ENCODE assay signal across 4 worm cellular contexts in genomic region chrX:12664987-12665451, ce11.
TF ChIP-seq lines count a peak whose summit lies in the region.

No protein-coding gene starts in this region.

TF ChIP-seq in whole organism, L2 larva, 48 proteins besides CTCF, POLR2A, EP300 and RAD21 (continued from another document):
- peak in 1 of 2 experiments; percentile 51 for TF ChIP-seq lsy-2 (tag; optimal IDR thresholded peaks at IDR 0.05; lab: Kevin White, UChicago)
- TF ChIP-seq lin-13 (GFP tag; optimal IDR thresholded peaks at IDR 0.05; lab: Kevin White, UChicago) = peak; percentile 80
- TF ChIP-seq nhr-25 (tag; optimal IDR thresholded peaks at IDR 0.05; lab: Kevin White, UChicago) = peak; percentile 4
- TF ChIP-seq zag-1 (tag; optimal IDR thresholded peaks at IDR 0.05; lab: Kevin White, UChicago) = peak; percentile 25
- TF ChIP-seq nhr-10 (tag; optimal IDR thresholded peaks at IDR 0.05; lab: Kevin White, UChicago) = no peak
- no peak for TF ChIP-seq R02D3.7 (tag; optimal IDR thresholded peaks at IDR 0.05; lab: Kevin White, UChicago)
- TF ChIP-seq ztf-4 (tag; optimal IDR thresholded peaks at IDR 0.05; lab: Kevin White, UChicago) = no peak
- no peak for TF ChIP-seq peb-1 (tag; optimal IDR thresholded peaks at IDR 0.05; lab: Kevin White, UChicago)
- no peak for TF ChIP-seq alr-1 (tag; optimal IDR thresholded peaks at IDR 0.05; lab: Kevin White, UChicago)
- TF ChIP-seq ceh-16 (tag; optimal IDR thresholded peaks at IDR 0.05; lab: Kevin White, UChicago) = no peak
- TF ChIP-seq crh-2 (tag; optimal IDR thresholded peaks at IDR 0.05; lab: Kevin White, UChicago) = peak; percentile 57
- no peak for TF ChIP-seq ztf-11 (tag; optimal IDR thresholded peaks at IDR 0.05; lab: Kevin White, UChicago)
- TF ChIP-seq unc-62 (GFP tag; optimal IDR thresholded peaks at IDR 0.05; lab: Kevin White, UChicago) = no peak
- TF ChIP-seq nhr-21 (tag; optimal IDR thresholded peaks at IDR 0.05; lab: Kevin White, UChicago) = peak; percentile 73
- TF ChIP-seq mab-5 (tag; optimal IDR thresholded peaks at IDR 0.05; lab: Kevin White, UChicago) = peak; percentile 22
- TF ChIP-seq sem-4 (tag; optimal IDR thresholded peaks at IDR 0.05; lab: Kevin White, UChicago) = peak; percentile 40
- TF ChIP-seq nhr-6 (tag; optimal IDR thresholded peaks at IDR 0.05; lab: Kevin White, UChicago) = peak; percentile 45
- TF ChIP-seq unc-39 (tag; optimal IDR thresholded peaks at IDR 0.05; lab: Kevin White, UChicago) = no peak
- peak; percentile 72 for TF ChIP-seq fos-1 (tag; optimal IDR thresholded peaks at IDR 0.05; lab: Kevin White, UChicago)
- TF ChIP-seq ZK546.5 (tag; optimal IDR thresholded peaks at IDR 0.05; lab: Kevin White, UChicago) = no peak
- peak; percentile 37 for TF ChIP-seq blmp-1 (tag; optimal IDR thresholded peaks at IDR 0.05; lab: Kevin White, UChicago; ENCODE audit: insufficient read depth)
- no peak for TF ChIP-seq elt-3 (tag; optimal IDR thresholded peaks at IDR 0.05; lab: Kevin White, UChicago)
- peak; percentile 63 for TF ChIP-seq unc-55 (GFP tag; optimal IDR thresholded peaks at IDR 0.05; lab: Kevin White, UChicago)
- TF ChIP-seq dmd-4 (tag; optimal IDR thresholded peaks at IDR 0.05; lab: Kevin White, UChicago) = no peak
- peak; percentile 60 for TF ChIP-seq lin-11 (tag; optimal IDR thresholded peaks at IDR 0.05; lab: Kevin White, UChicago)

TF ChIP-seq in whole organism, L4 larva, 104 proteins besides CTCF, POLR2A, EP300 and RAD21 (continued from another document and continues in another):
- TF ChIP-seq aly-2 (tag; optimal IDR thresholded peaks at IDR 0.05; lab: Kevin White, UChicago) = no peak
- TF ChIP-seq gei-8 (GFP tag; optimal IDR thresholded peaks at IDR 0.05; lab: Kevin White, UChicago) = peak; percentile 92
- peak; percentile 70 for TF ChIP-seq dmd-6 (GFP tag; IDR thresholded peaks at IDR 0.05; lab: Robert Waterston, UW)
- TF ChIP-seq nhr-28 (tag; optimal IDR thresholded peaks at IDR 0.05; lab: Kevin White, UChicago) = peak; percentile 45
- TF ChIP-seq fos-1 (tag; optimal IDR thresholded peaks at IDR 0.05; lab: Kevin White, UChicago) = no peak
- TF ChIP-seq nhr-42 (GFP tag; IDR thresholded peaks at IDR 0.05; lab: Robert Waterston, UW) = peak; percentile 86
- TF ChIP-seq zfp-3 (GFP tag; conservative IDR thresholded peaks at IDR 0.05; lab: Robert Waterston, UW) = peak; percentile 58; the same call in 1 of the 2 replicates
- TF ChIP-seq mes-2 (tag; optimal IDR thresholded peaks at IDR 0.05; lab: Kevin White, UChicago; ENCODE audit: poor library complexity, severe bottlenecking) = peak; percentile 85
- TF ChIP-seq F10B5.3 (tag; optimal IDR thresholded peaks at IDR 0.05; lab: Kevin White, UChicago) = peak; percentile 59
- TF ChIP-seq ceh-32 (tag; optimal IDR thresholded peaks at IDR 0.05; lab: Kevin White, UChicago; ENCODE audit: poor library complexity) = no peak
- peak; percentile 42 for TF ChIP-seq dpl-1 (GFP tag; optimal IDR thresholded peaks at IDR 0.05; lab: Kevin White, UChicago)
- TF ChIP-seq Y105C5A.15 (GFP tag; IDR thresholded peaks at IDR 0.05; lab: Robert Waterston, UW) = peak; percentile 97
- peak; percentile 82 for TF ChIP-seq nhr-48 (tag; optimal IDR thresholded peaks at IDR 0.05; lab: Kevin White, UChicago)
- TF ChIP-seq F37D6.2 (tag; optimal IDR thresholded peaks at IDR 0.05; lab: Kevin White, UChicago) = peak; percentile 75
- TF ChIP-seq nhr-25 (tag; optimal IDR thresholded peaks at IDR 0.05; lab: Kevin White, UChicago; ENCODE audit: borderline replicate concordance, insufficient read depth) = no peak
- no peak for TF ChIP-seq pqm-1 (tag; optimal IDR thresholded peaks at IDR 0.05; lab: Kevin White, UChicago)
- TF ChIP-seq nhr-6 (tag; optimal IDR thresholded peaks at IDR 0.05; lab: Kevin White, UChicago) = peak; percentile 32
- TF ChIP-seq ZK546.5 (tag; optimal IDR thresholded peaks at IDR 0.05; lab: Kevin White, UChicago) = no peak
- TF ChIP-seq ceh-44 (GFP tag; IDR thresholded peaks at IDR 0.05; lab: Robert Waterston, UW) = peak; percentile 94
- peak; percentile 80 for TF ChIP-seq lin-38 (GFP tag; IDR thresholded peaks at IDR 0.05; lab: Robert Waterston, UW)
- TF ChIP-seq ctbp-1 (GFP tag; IDR thresholded peaks at IDR 0.05; lab: Robert Waterston, UW) = peak; percentile 94
- TF ChIP-seq lin-39 (tag; optimal IDR thresholded peaks at IDR 0.05; lab: Kevin White, UChicago) = no peak
- peak; percentile 90 for TF ChIP-seq nhr-102 (tag; optimal IDR thresholded peaks at IDR 0.05; lab: Kevin White, UChicago)
- peak; percentile 65 for TF ChIP-seq Y5F2A.4 (GFP tag; optimal IDR thresholded peaks at IDR 0.05; lab: Kevin White, UChicago)
- peak; percentile 83 for TF ChIP-seq nhr-111 (GFP tag; optimal IDR thresholded peaks at IDR 0.05; lab: Kevin White, UChicago)
- no peak for TF ChIP-seq egl-27 (tag; optimal IDR thresholded peaks at IDR 0.05; lab: Kevin White, UChicago)
- TF ChIP-seq nhr-77 (tag; optimal IDR thresholded peaks at IDR 0.05; lab: Kevin White, UChicago) = no peak
- TF ChIP-seq zag-1 (tag; optimal IDR thresholded peaks at IDR 0.05; lab: Kevin White, UChicago) = no peak
- TF ChIP-seq ceh-82 (tag; optimal IDR thresholded peaks at IDR 0.05; lab: Kevin White, UChicago) = no peak
- no peak for TF ChIP-seq ceh-62 (tag; optimal IDR thresholded peaks at IDR 0.05; lab: Kevin White, UChicago)
- TF ChIP-seq mdt-29 (GFP tag; IDR thresholded peaks at IDR 0.05; lab: Robert Waterston, UW) = peak; percentile 86
- peak; percentile 93 for TF ChIP-seq snpc-1.2 (GFP tag; IDR thresholded peaks at IDR 0.05; lab: Robert Waterston, UW)
- TF ChIP-seq D1046.2 (GFP tag; IDR thresholded peaks at IDR 0.05; lab: Robert Waterston, UW) = peak; percentile 89
- no peak for TF ChIP-seq ces-1 (GFP tag; optimal IDR thresholded peaks at IDR 0.05; lab: Kevin White, UChicago)
- TF ChIP-seq dmd-8 (GFP tag; IDR thresholded peaks at IDR 0.05; lab: Robert Waterston, UW) = peak; percentile 93
- peak; percentile 88 for TF ChIP-seq tra-1 (GFP tag; IDR thresholded peaks at IDR 0.05; lab: Robert Waterston, UW)
- peak; percentile 61 for TF ChIP-seq nhr-11 (tag; optimal IDR thresholded peaks at IDR 0.05; lab: Kevin White, UChicago)

TF ChIP-seq in whole organism, late embryonic, 69 proteins besides CTCF, POLR2A, EP300 and RAD21 (continued from another document and continues in another):
- TF ChIP-seq sox-4 (tag; optimal IDR thresholded peaks at IDR 0.05; lab: Kevin White, UChicago) = peak; percentile 92
- peak; percentile 95 for TF ChIP-seq dve-1 (tag; optimal IDR thresholded peaks at IDR 0.05; lab: Kevin White, UChicago)
- peak; percentile 94 for TF ChIP-seq unc-86 (tag; optimal IDR thresholded peaks at IDR 0.05; lab: Kevin White, UChicago)
- peak; percentile 89 for TF ChIP-seq K09A11.1 (tag; optimal IDR thresholded peaks at IDR 0.05; lab: Kevin White, UChicago; ENCODE audit: insufficient read depth)
- peak; percentile 95 for TF ChIP-seq hlh-6 (tag; optimal IDR thresholded peaks at IDR 0.05; lab: Kevin White, UChicago)
- TF ChIP-seq pha-2 (tag; optimal IDR thresholded peaks at IDR 0.05; lab: Kevin White, UChicago) = peak; percentile 93
- peak; percentile 85 for TF ChIP-seq hlh-13 (GFP tag; optimal IDR thresholded peaks at IDR 0.05; lab: Kevin White, UChicago)
- TF ChIP-seq ceh-31 (tag; optimal IDR thresholded peaks at IDR 0.05; lab: Kevin White, UChicago) = peak; percentile 72
- peak; percentile 94 for TF ChIP-seq ceh-45 (GFP tag; IDR thresholded peaks at IDR 0.05; lab: Robert Waterston, UW)
- TF ChIP-seq fkh-6 (tag; optimal IDR thresholded peaks at IDR 0.05; lab: Kevin White, UChicago) = peak; percentile 93
- peak; percentile 84 for TF ChIP-seq ceh-18 (tag; optimal IDR thresholded peaks at IDR 0.05; lab: Kevin White, UChicago)
- peak; percentile 93 for TF ChIP-seq tbx-2 (tag; optimal IDR thresholded peaks at IDR 0.05; lab: Kevin White, UChicago)
- no peak for TF ChIP-seq unc-55 (GFP tag; optimal IDR thresholded peaks at IDR 0.05; lab: Kevin White, UChicago)
- no peak for TF ChIP-seq pha-4 (tag; optimal IDR thresholded peaks at IDR 0.05; lab: Kevin White, UChicago)
- peak; percentile 81 for TF ChIP-seq ceh-9 (tag; optimal IDR thresholded peaks at IDR 0.05; lab: Kevin White, UChicago)
- TF ChIP-seq ceh-6 (GFP tag; optimal IDR thresholded peaks at IDR 0.05; lab: Kevin White, UChicago) = peak; percentile 96
- peak; percentile 90 for TF ChIP-seq F13H6.1 (tag; optimal IDR thresholded peaks at IDR 0.05; lab: Kevin White, UChicago)
- TF ChIP-seq lim-6 (tag; optimal IDR thresholded peaks at IDR 0.05; lab: Kevin White, UChicago) = peak; percentile 89
- TF ChIP-seq zip-5 (tag; optimal IDR thresholded peaks at IDR 0.05; lab: Kevin White, UChicago) = peak; percentile 79
- TF ChIP-seq ceh-30 (tag; optimal IDR thresholded peaks at IDR 0.05; lab: Kevin White, UChicago) = peak; percentile 70
- peak; percentile 90 for TF ChIP-seq hlh-30 (tag; optimal IDR thresholded peaks at IDR 0.05; lab: Kevin White, UChicago; ENCODE audit: insufficient read depth)
- peak; percentile 90 for TF ChIP-seq nhr-232 (tag; optimal IDR thresholded peaks at IDR 0.05; lab: Kevin White, UChicago)
- TF ChIP-seq ceh-34 (tag; optimal IDR thresholded peaks at IDR 0.05; lab: Kevin White, UChicago) = peak; percentile 94
- TF ChIP-seq pat-9 (tag; optimal IDR thresholded peaks at IDR 0.05; lab: Kevin White, UChicago) = peak; percentile 92
- peak; percentile 92 for TF ChIP-seq ttx-3 (tag; optimal IDR thresholded peaks at IDR 0.05; lab: Kevin White, UChicago)
- TF ChIP-seq C08G9.2 (tag; optimal IDR thresholded peaks at IDR 0.05; lab: Kevin White, UChicago) = peak; percentile 81
- TF ChIP-seq odd-2 (tag; optimal IDR thresholded peaks at IDR 0.05; lab: Kevin White, UChicago) = peak; percentile 63
- peak; percentile 93 for TF ChIP-seq gmeb-2 (tag; optimal IDR thresholded peaks at IDR 0.05; lab: Kevin White, UChicago)
- TF ChIP-seq ama-1 (optimal IDR thresholded peaks at IDR 0.05; lab: Kevin White, UChicago) = no peak
- peak; percentile 91 for TF ChIP-seq sox-2 (GFP tag; IDR thresholded peaks at IDR 0.05; lab: Robert Waterston, UW)
- peak; percentile 89 for TF ChIP-seq sdc-2 (tag; optimal IDR thresholded peaks at IDR 0.05; lab: Kevin White, UChicago)
- TF ChIP-seq ceh-24 (tag; optimal IDR thresholded peaks at IDR 0.05; lab: Kevin White, UChicago) = peak; percentile 83
- TF ChIP-seq nhr-11 (tag; optimal IDR thresholded peaks at IDR 0.05; lab: Kevin White, UChicago) = no peak
- TF ChIP-seq rnt-1 (tag; optimal IDR thresholded peaks at IDR 0.05; lab: Kevin White, UChicago) = peak; percentile 86
- TF ChIP-seq ceh-2 (tag; optimal IDR thresholded peaks at IDR 0.05; lab: Kevin White, UChicago) = peak; percentile 85
- TF ChIP-seq T23F11.4 (GFP tag; optimal IDR thresholded peaks at IDR 0.05; lab: Kevin White, UChicago) = peak; percentile 91
- TF ChIP-seq fax-1 (tag; optimal IDR thresholded peaks at IDR 0.05; lab: Kevin White, UChicago) = peak; percentile 92
- no peak for TF ChIP-seq pax-1 (tag; optimal IDR thresholded peaks at IDR 0.05; lab: Kevin White, UChicago)
- TF ChIP-seq unc-42 (tag; optimal IDR thresholded peaks at IDR 0.05; lab: Kevin White, UChicago) = peak; percentile 80
- TF ChIP-seq hlh-15 (tag; optimal IDR thresholded peaks at IDR 0.05; lab: Kevin White, UChicago) = peak; percentile 85

TF ChIP-seq in whole organism, mixed stage, embryonic, 35 proteins besides CTCF, POLR2A, EP300 and RAD21 (continued from another document):
- peak; percentile 86 for TF ChIP-seq lin-32 (GFP tag; optimal IDR thresholded peaks at IDR 0.05; lab: Kevin White, UChicago)
- TF ChIP-seq bed-3 (GFP tag; optimal IDR thresholded peaks at IDR 0.05; lab: Kevin White, UChicago) = peak; percentile 88
- TF ChIP-seq zip-8 (tag; optimal IDR thresholded peaks at IDR 0.05; lab: Kevin White, UChicago) = no peak
- TF ChIP-seq lsy-2 (tag; optimal IDR thresholded peaks at IDR 0.05; lab: Kevin White, UChicago) = peak; percentile 1
- peak; percentile 61 for TF ChIP-seq hlh-1 (tag; optimal IDR thresholded peaks at IDR 0.05; lab: Kevin White, UChicago)
- TF ChIP-seq drap-1 (GFP tag; optimal IDR thresholded peaks at IDR 0.05; lab: Kevin White, UChicago) = peak; percentile 96
- TF ChIP-seq ceh-43 (GFP tag; optimal IDR thresholded peaks at IDR 0.05; lab: Kevin White, UChicago) = peak; percentile 94
TF ChIP-seq in whole organism, mixed stage, embryonic: peak in this region for 29.
